Worm (Caenorhabditis elegans) whole organism, early embryonic: ENCODE data around the gene sru-6.

Source experiments
- B0310.2 ChIP-seq: sonication (generic microtip); optimal IDR thresholded peaks from 2 replicates; lab custom pipeline; 2016; ENCODE audit warnings: mild to moderate bottlenecking, missing genetic modification characterization, missing compliant biosample characterization
- F13C5.2 ChIP-seq: sonication (generic microtip); optimal IDR thresholded peaks from 2 replicates; lab custom pipeline; 2017; ENCODE audit warnings: mild to moderate bottlenecking, missing genetic modification characterization, inconsistent platforms, missing compliant biosample characterization
- aly-1 ChIP-seq: sonication (generic microtip); optimal IDR thresholded peaks from 2 replicates; lab custom pipeline; 2016; ENCODE audit warnings: missing genetic modification characterization, missing compliant biosample characterization
- ama-1 ChIP-seq: fragments of 150-350 bp; optimal IDR thresholded peaks from 2 replicates; lab custom pipeline; 2014
- ceh-13 ChIP-seq: fragments of 200-800 bp; sonication (Bioruptor generic); optimal IDR thresholded peaks from 2 replicates; lab custom pipeline; 2018; ENCODE audit warnings: mild to moderate bottlenecking, missing genetic modification characterization, missing compliant biosample characterization
- ceh-36 ChIP-seq: sonication (generic microtip); optimal IDR thresholded peaks from 2 replicates; lab custom pipeline; 2016; ENCODE audit warnings: missing genetic modification characterization, inconsistent platforms, missing compliant biosample characterization
- ets-7 ChIP-seq: sonication (generic microtip); optimal IDR thresholded peaks from 2 replicates; lab custom pipeline; 2016; ENCODE audit warnings: missing genotype, missing genetic modification characterization, missing compliant biosample characterization
- flt-1 ChIP-seq: fragments of 200-800 bp; sonication (Bioruptor generic); IDR thresholded peaks from 2 replicates; pipeline ENCODE4 v1.3.6; 2022; ENCODE audit warnings: missing genetic modification characterization, missing compliant biosample characterization
- hmbx-1 ChIP-seq: sonication (generic microtip); optimal IDR thresholded peaks from 2 replicates; lab custom pipeline; 2016; ENCODE audit warnings: mild to moderate bottlenecking, missing genetic modification characterization, missing compliant biosample characterization
- hmg-4 ChIP-seq: fragments of 200-800 bp; sonication (Bioruptor generic); optimal IDR thresholded peaks from 2 replicates; lab custom pipeline; 2018; ENCODE audit warnings: mild to moderate bottlenecking, missing genetic modification characterization, missing compliant biosample characterization
- hnd-1 ChIP-seq: sonication (generic microtip); optimal IDR thresholded peaks from 2 replicates; lab custom pipeline; 2016; ENCODE audit warnings: missing genetic modification characterization, missing compliant biosample characterization
- pes-1 ChIP-seq: fragments of 200-800 bp; sonication (Bioruptor generic); IDR thresholded peaks from 2 replicates; pipeline ENCODE4 v1.3.6; 2022; ENCODE audit warnings: missing genetic modification reagents, missing genetic modification characterization, missing compliant biosample characterization
- scrt-1 ChIP-seq: fragments of 200-800 bp; sonication (Bioruptor generic); IDR thresholded peaks from 2 replicates; pipeline ENCODE4 v1.3.6; 2022; ENCODE audit warnings: missing genetic modification characterization, missing compliant biosample characterization
- sea-1 ChIP-seq: fragments of 200-800 bp; sonication (Bioruptor generic); conservative IDR thresholded peaks from 2 replicates; pipeline ENCODE4 v1.3.6; 2022; ENCODE audit warnings: missing genetic modification characterization, missing compliant biosample characterization
- tbx-11 ChIP-seq: fragments of 200-800 bp; sonication (Bioruptor generic); IDR thresholded peaks from 2 replicates; pipeline ENCODE4 v1.3.6; 2022; ENCODE audit warnings: missing genetic modification characterization, missing compliant biosample characterization
- tbx-37 ChIP-seq: fragments of 200-800 bp; sonication (Bioruptor generic); conservative IDR thresholded peaks from 2 replicates; pipeline ENCODE4 v1.3.6; 2022; ENCODE audit warnings: missing genetic modification reagents, missing genetic modification characterization, missing compliant biosample characterization
- tra-4 ChIP-seq: sonication (generic microtip); optimal IDR thresholded peaks from 2 replicates; lab custom pipeline; 2017; ENCODE audit warnings: missing genetic modification characterization, missing compliant biosample characterization

sru-6 gene

DNA sequence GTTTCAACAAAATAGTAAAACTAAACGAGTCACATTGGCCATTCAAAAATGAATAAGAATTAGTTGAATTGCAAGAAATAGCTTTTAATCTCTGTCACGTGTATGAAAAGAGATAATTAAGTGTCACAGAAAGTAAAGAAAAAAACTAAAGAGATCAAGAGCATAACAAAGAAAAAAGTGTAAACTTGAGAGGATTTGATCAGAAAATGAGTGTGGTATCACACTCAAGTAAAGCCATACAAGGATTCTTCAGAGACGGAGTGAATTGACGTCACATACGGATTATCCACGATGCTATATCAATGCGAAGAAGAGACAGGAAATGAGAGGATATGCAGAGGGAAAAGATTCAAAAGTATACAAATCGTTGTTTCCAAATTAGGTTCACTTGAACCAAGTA is 21.1 kb upstream of the sru-6 start:
- TF ChIP-seq pes-1 (GFP tag; lab: Robert Waterston, UW) (no peak), ceh-13 (GFP tag; lab: Kevin White, UChicago) (no peak), hnd-1 (tag; lab: Kevin White, UChicago) (no peak), hmg-4 (GFP tag; lab: Kevin White, UChicago) (no peak), tbx-37 (GFP tag; lab: Robert Waterston, UW) (no peak), flt-1 (GFP tag; lab: Robert Waterston, UW) (no peak)

DNA sequence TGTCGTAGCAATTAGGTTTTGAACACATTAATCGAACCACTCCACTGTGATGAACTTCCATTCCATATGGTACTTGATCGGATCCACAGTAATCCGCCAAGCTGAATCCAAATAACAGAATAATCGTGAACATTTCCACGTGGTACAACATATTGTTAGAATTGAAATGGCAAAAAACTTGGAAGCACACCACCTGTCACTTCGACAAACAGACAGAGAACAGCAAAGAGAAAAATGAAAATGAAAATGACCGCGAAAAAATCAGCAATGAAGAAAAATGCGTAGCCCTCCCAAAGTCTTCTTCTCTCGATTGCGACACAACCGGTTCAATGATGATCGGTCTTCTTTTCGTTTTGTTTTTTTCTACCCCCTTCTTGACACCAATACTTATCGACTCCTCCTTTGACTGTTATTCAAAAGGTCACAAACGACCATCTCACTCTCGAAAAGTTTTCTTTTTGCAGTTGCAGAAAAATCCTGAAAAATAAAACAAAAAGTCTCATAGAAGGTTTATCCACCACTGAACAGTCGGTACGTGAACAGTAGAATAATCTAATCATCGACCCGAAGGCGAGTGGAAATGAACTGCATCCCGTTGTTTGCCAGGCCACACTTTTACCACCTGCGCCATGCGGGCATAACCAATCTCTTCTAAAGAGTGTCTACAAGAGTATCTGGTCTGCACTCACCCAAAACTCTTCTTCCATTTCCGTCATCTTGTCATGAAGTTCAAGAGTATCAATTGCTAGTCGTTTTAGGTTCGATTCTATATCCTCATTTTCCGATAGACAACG is 13.1 kb upstream of the sru-6 start, which contains the start of gene wrt-3:
Gene wrt-3, minus strand, starts transcription at position 322 of the 794 bp plus-strand sequence.
- TF ChIP-seq ama-1 (lab: Kevin White, UChicago) (no peak), B0310.2 (peak; percentile 92), tbx-37 (GFP tag; lab: Robert Waterston, UW) (peak; percentile 94), pes-1 (GFP tag; lab: Robert Waterston, UW) (peak; percentile 98), F13C5.2 (tag; lab: Kevin White, UChicago) (peak; percentile 91), flt-1 (GFP tag; lab: Robert Waterston, UW) (peak; percentile 95), hnd-1 (tag; lab: Kevin White, UChicago) (peak; percentile 87), sea-1 (no peak; the same call in 1 of the 2 replicates), scrt-1 (GFP tag; lab: Robert Waterston, UW) (peak; percentile 99), ets-7 (peak; percentile 86), aly-1 (tag; lab: Kevin White, UChicago) (peak; percentile 95), ceh-13 (GFP tag; lab: Kevin White, UChicago) (peak; percentile 93), ceh-36 (tag; lab: Kevin White, UChicago) (peak; percentile 95), tbx-11 (GFP tag; lab: Robert Waterston, UW) (peak; percentile 98), hmbx-1 (tag; lab: Kevin White, UChicago) (peak; percentile 81), tra-4 (tag; lab: Kevin White, UChicago) (peak; percentile 87), hmg-4 (GFP tag; lab: Kevin White, UChicago) (no peak)

DNA sequence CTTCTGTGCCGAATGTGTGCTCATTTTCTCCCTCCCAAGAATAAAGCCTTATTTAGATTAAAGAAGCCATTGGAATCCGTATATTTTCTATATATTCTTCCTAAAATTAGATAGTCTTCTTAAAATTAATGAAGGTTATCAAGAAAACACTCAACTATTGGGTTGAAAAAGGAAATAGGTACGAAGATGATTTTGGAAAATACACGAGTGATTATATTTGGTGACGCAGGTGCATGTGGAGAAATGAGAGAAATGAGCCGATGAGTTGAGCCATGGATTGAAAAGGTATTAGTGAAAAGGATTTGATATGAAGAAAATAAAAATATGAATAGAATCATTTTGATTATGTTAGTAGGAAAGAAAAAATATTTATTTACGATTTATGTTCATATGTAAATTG is 9.5 kb upstream of the sru-6 start, which contains the start of gene cng-3:
Gene cng-3, minus strand, starts transcription at position 102 of the 400 bp plus-strand sequence.
- TF ChIP-seq tra-4 (tag; lab: Kevin White, UChicago) (no peak), ama-1 (lab: Kevin White, UChicago) (no peak), pes-1 (GFP tag; lab: Robert Waterston, UW) (no peak), B0310.2 (no peak), hnd-1 (tag; lab: Kevin White, UChicago) (no peak), tbx-37 (GFP tag; lab: Robert Waterston, UW) (no peak), aly-1 (tag; lab: Kevin White, UChicago) (no peak), sea-1 (no peak), ceh-36 (tag; lab: Kevin White, UChicago) (no peak), ceh-13 (GFP tag; lab: Kevin White, UChicago) (no peak), scrt-1 (GFP tag; lab: Robert Waterston, UW) (no peak)

DNA sequence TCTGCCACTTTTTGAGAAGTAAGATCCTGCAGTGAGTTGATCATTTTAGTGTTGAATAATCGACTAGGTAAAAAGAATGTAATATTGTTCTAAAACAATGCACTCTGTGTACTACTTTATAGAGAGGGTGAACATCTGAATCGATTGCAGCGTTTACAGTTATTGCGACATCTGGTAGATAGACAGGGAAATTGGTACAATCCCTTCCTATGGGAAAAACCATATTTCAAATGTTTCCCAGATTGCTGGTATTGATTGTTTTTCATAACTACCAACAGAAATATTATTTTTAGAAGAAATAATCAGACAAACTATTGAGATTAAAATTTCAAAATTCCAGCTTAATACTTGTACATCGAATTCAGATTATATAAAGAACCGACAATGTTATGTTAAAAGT is 5.4 kb upstream of the sru-6 start, which contains the start of gene gadr-2:
Gene gadr-2, minus strand, starts transcription at position 101 of the 400 bp plus-strand sequence.
- no peak for TF ChIP-seq hmg-4 (GFP tag; lab: Kevin White, UChicago)
- TF ChIP-seq ama-1 (lab: Kevin White, UChicago) = no peak
- no peak for TF ChIP-seq tra-4 (tag; lab: Kevin White, UChicago)
- no peak for TF ChIP-seq flt-1 (GFP tag; lab: Robert Waterston, UW)
- TF ChIP-seq ets-7 = no peak
- no peak for TF ChIP-seq ceh-36 (tag; lab: Kevin White, UChicago)
- TF ChIP-seq ceh-13 (GFP tag; lab: Kevin White, UChicago) = no peak
- no peak for TF ChIP-seq pes-1 (GFP tag; lab: Robert Waterston, UW)
- TF ChIP-seq hnd-1 (tag; lab: Kevin White, UChicago) = no peak
- TF ChIP-seq scrt-1 (GFP tag; lab: Robert Waterston, UW) = no peak
- no peak for TF ChIP-seq tbx-37 (GFP tag; lab: Robert Waterston, UW)
- no peak for TF ChIP-seq F13C5.2 (tag; lab: Kevin White, UChicago)
- TF ChIP-seq aly-1 (tag; lab: Kevin White, UChicago) = no peak
- no peak for TF ChIP-seq B0310.2
- no peak for TF ChIP-seq tbx-11 (GFP tag; lab: Robert Waterston, UW)
- no peak for TF ChIP-seq sea-1
- TF ChIP-seq hmbx-1 (tag; lab: Kevin White, UChicago) = no peak

DNA sequence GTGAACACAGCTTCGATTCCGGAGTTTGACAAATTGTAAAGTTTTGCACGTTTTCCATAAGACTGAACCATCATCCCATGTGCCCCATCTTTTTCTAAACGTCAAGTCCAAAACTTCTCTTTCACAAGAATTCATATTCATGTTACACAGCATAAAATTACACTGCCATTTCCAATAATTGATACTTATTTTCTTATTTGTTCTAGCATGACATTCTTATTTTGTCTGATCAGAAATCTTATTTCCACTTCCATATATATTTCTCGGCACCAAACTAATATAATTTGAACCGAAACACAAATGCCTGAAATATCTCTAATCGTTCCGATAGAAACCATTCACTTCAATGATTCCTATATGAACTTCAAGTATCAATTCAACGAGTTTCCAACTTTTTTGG is 4.4 kb upstream of the sru-6 start, which contains the start of gene sru-2:
Gene sru-2, plus strand, starts transcription at position 301 of the 400 bp plus-strand sequence.
- TF ChIP-seq ets-7 = no peak
- TF ChIP-seq scrt-1 (GFP tag; lab: Robert Waterston, UW) = no peak
- TF ChIP-seq tra-4 (tag; lab: Kevin White, UChicago) = no peak
- no peak for TF ChIP-seq pes-1 (GFP tag; lab: Robert Waterston, UW)
- TF ChIP-seq tbx-11 (GFP tag; lab: Robert Waterston, UW) = no peak
- TF ChIP-seq aly-1 (tag; lab: Kevin White, UChicago) = no peak
- no peak for TF ChIP-seq hmg-4 (GFP tag; lab: Kevin White, UChicago)

ce11 chrIV:9486779-9487178 is 3.6 kb upstream of the sru-6 start:
- TF ChIP-seq flt-1 (GFP tag; lab: Robert Waterston, UW) (no peak), pes-1 (GFP tag; lab: Robert Waterston, UW) (no peak), hnd-1 (tag; lab: Kevin White, UChicago) (no peak), tbx-37 (GFP tag; lab: Robert Waterston, UW) (no peak), scrt-1 (GFP tag; lab: Robert Waterston, UW) (no peak), aly-1 (tag; lab: Kevin White, UChicago) (no peak), ceh-36 (tag; lab: Kevin White, UChicago) (no peak), hmg-4 (GFP tag; lab: Kevin White, UChicago) (no peak), ama-1 (lab: Kevin White, UChicago) (no peak), ceh-13 (GFP tag; lab: Kevin White, UChicago) (no peak), B0310.2 (no peak), tbx-11 (GFP tag; lab: Robert Waterston, UW) (no peak), hmbx-1 (tag; lab: Kevin White, UChicago) (no peak), F13C5.2 (tag; lab: Kevin White, UChicago) (no peak), sea-1 (no peak), ets-7 (no peak), tra-4 (tag; lab: Kevin White, UChicago) (no peak)
